Worm (Caenorhabditis elegans): ENCODE data around the gene F31E3.2.

The F31E3.2 gene

DNA sequence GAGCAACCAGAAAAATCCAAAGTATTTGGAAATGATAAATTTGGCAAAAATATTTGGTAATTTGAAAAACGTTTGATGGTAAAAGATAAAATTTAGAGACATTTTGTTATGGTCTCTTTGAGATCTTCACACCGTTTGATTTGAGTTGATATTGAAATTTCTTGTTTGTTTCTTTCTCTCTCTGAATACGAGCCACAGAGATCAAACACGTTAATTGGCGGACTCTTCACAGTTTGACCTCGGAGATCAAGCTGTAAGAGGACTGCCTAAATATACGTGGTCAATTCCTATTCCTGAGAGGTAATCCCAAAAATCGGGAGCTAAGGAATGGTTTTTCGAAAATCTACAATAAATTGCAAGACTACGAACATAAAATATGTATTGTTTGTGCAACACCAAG, 5.1 kb upstream of the F31E3.2 start:
- no peak for TF ChIP-seq ama-1 (optimal IDR thresholded peaks at IDR 0.05)
- TF ChIP-seq pqm-1 (tag; optimal IDR thresholded peaks at IDR 0.05): no peak
- no peak for TF ChIP-seq nhr-11 (tag; optimal IDR thresholded peaks at IDR 0.05)
- TF ChIP-seq elt-1 (tag; optimal IDR thresholded peaks at IDR 0.05): no peak
- no peak for TF ChIP-seq nhr-23 (tag; optimal IDR thresholded peaks at IDR 0.05)
- no peak for TF ChIP-seq nhr-28 (tag; optimal IDR thresholded peaks at IDR 0.05)
- no peak for TF ChIP-seq unc-39 (tag; optimal IDR thresholded peaks at IDR 0.05)
- no peak for TF ChIP-seq tbx-2 (tag; optimal IDR thresholded peaks at IDR 0.05)
- TF ChIP-seq daf-12 (tag; optimal IDR thresholded peaks at IDR 0.05): no peak
- no peak for TF ChIP-seq jun-1 (tag; optimal IDR thresholded peaks at IDR 0.05)
- no peak for TF ChIP-seq elt-3 (tag; optimal IDR thresholded peaks at IDR 0.05)
- no peak for TF ChIP-seq nhr-76 (tag; optimal IDR thresholded peaks at IDR 0.05)
- TF ChIP-seq unc-62 (GFP tag; optimal IDR thresholded peaks at IDR 0.05): no peak
- TF ChIP-seq ztf-4 (tag; optimal IDR thresholded peaks at IDR 0.05): no peak
- no peak for TF ChIP-seq ceh-9 (tag; optimal IDR thresholded peaks at IDR 0.05)
- no peak for TF ChIP-seq elt-2 (tag; optimal IDR thresholded peaks at IDR 0.05)
- TF ChIP-seq nhr-12 (tag; optimal IDR thresholded peaks at IDR 0.05): no peak
- TF ChIP-seq sea-2 (GFP tag; optimal IDR thresholded peaks at IDR 0.05): no peak

DNA sequence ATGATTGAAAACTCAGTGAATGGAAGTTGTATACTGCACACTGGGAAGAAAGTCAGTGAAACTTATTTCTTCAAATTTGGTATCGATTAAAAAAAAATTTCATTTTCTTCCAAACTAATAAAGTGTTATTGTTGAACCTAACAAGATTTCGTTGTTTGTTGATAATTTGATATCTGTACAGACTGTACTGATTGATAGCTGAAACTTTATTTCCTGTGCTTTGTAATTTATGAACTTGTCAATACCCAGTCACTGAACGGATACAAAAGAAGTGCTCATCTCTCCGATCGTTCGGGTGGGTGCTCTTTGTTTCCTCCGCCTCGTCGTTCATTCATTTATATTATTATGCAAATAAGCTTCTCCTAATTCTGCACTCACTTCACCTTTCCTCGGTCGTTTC, 4.7 kb upstream of the F31E3.2 start, which contains the start of gene F31E3.12:
F31E3.12 (plus strand) TSS at position 301 of the 400 bp plus-strand sequence.
- TF ChIP-seq fkh-10 (GFP tag; optimal IDR thresholded peaks at IDR 0.05) (no peak), egl-27 (tag; optimal IDR thresholded peaks at IDR 0.05) (no peak), pha-4 (tag; optimal IDR thresholded peaks at IDR 0.05) (no peak)

DNA sequence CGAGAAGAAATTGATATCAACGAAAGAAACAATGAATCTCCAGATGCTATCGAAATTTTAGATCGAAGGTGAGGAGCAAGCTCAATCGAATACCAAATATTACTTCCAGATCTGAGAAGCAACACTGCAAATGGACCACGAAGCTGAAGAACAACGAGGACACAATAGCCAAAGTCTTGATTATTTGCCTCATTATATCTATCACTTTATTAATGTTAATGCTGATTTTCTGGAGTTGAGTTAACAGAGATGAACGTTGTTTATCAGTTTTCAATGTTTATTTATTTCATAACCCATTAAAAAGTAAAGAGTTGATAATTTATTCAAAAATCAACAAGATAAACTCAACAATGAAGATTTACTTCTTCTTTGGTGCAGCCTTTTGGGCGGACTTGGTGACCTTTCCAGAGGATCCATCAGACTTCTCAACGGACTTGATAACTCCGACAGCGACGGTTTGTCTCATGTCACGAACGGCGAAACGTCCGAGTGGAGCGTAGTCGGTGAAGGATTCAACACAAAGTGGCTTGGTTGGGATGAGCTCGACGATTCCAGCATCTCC, 3.9 kb upstream of the F31E3.2 start:
- TF ChIP-seq elt-2 (tag; optimal IDR thresholded peaks at IDR 0.05) (peak; percentile 9), ZK546.5 (tag; optimal IDR thresholded peaks at IDR 0.05) (no peak), ama-1 (optimal IDR thresholded peaks at IDR 0.05) (peak; percentile 89), sea-2 (GFP tag; optimal IDR thresholded peaks at IDR 0.05) (no peak), skn-1 (tag; optimal IDR thresholded peaks at IDR 0.05) (no peak)

DNA sequence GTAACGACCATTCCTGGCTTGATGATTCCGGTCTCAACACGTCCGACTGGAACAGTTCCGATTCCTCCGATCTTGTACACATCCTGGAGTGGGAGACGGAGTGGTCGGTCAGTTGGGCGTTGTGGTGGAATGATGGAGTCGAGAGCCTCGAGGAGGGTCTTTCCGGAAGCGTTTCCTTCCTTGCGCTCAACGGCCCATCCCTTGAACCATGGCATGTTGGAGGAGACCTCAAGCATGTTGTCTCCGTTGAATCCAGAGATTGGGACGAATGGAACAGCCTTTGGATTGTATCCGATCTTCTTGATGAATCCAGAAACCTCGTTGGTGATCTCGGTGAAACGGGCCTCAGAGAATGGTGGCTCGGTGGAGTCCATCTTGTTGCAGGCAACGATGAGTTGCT, 3.0 kb upstream of the F31E3.2 start:
- TF ChIP-seq nhr-77 (tag; optimal IDR thresholded peaks at IDR 0.05) (no peak), pqm-1 (tag; optimal IDR thresholded peaks at IDR 0.05) (no peak), fkh-2 (tag; optimal IDR thresholded peaks at IDR 0.05) (no peak), nhr-237 (tag; optimal IDR thresholded peaks at IDR 0.05) (no peak), lin-39 (tag; optimal IDR thresholded peaks at IDR 0.05) (no peak), elt-1 (tag; optimal IDR thresholded peaks at IDR 0.05) (no peak), ztf-11 (tag; optimal IDR thresholded peaks at IDR 0.05) (no peak), zag-1 (tag; optimal IDR thresholded peaks at IDR 0.05) (no peak), hmg-11 (tag; optimal IDR thresholded peaks at IDR 0.05) (no peak)

DNA sequence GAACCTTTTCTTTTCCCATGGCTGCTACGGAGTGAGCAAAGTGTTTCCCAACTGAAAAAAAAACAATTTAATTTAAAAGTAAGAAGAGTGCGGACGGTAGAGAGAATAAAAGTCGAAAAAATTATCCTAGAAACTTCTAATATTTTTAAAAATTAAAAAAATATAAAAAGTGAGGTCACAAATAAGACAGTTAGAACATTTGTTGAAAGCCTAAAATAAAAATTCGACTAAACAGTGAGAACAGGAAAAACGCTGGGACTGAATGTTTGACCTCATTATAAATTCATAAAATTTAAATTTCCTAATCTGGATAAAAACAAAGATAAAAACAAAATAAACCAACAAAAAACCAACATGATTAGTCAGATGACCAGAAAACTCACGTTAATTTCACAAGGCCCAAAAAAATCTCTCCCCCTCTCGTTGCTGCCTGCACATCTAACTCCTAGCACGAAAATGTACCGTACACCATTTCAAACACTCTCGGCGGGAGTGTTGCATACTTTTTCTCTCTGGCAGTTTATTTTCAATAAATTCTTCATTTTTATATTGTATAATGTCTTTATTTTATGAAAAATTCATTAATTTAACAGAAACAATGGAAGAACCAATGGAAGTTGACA, 2.0 kb upstream of the F31E3.2 start, which contains the start of the genes eef-1A.1 and rfc-4:
eef-1A.1 (minus strand) TSS at position 51 of the 623 bp plus-strand sequence.
rfc-4 (plus strand) TSS at position 592 of the 623 bp plus-strand sequence.
- TF ChIP-seq jun-1 (tag; optimal IDR thresholded peaks at IDR 0.05) (peak; percentile 93), nhr-11 (tag; optimal IDR thresholded peaks at IDR 0.05) (peak; percentile 88), snpc-4 (tag; optimal IDR thresholded peaks at IDR 0.05) (peak; percentile 91), nhr-12 (tag; optimal IDR thresholded peaks at IDR 0.05) (no peak), nhr-76 (tag; optimal IDR thresholded peaks at IDR 0.05) (peak; percentile 41), skn-1 (tag; optimal IDR thresholded peaks at IDR 0.05) (peak; percentile 94), ztf-11 (tag; optimal IDR thresholded peaks at IDR 0.05) (no peak), pqm-1 (tag; optimal IDR thresholded peaks at IDR 0.05) (peak; percentile 96), ztf-4 (tag; optimal IDR thresholded peaks at IDR 0.05) (peak; percentile 60), lin-39 (tag; optimal IDR thresholded peaks at IDR 0.05) (peak; percentile 98), pha-4 (tag; optimal IDR thresholded peaks at IDR 0.05) (peak; percentile 100), lin-15B (tag; optimal IDR thresholded peaks at IDR 0.05) (peak; percentile 99), ceh-16 (tag; optimal IDR thresholded peaks at IDR 0.05) (peak; percentile 59), unc-39 (tag; optimal IDR thresholded peaks at IDR 0.05) (no peak), ZK546.5 (tag; optimal IDR thresholded peaks at IDR 0.05) (peak; percentile 97), egl-27 (tag; optimal IDR thresholded peaks at IDR 0.05) (peak; percentile 36), nhr-43 (tag; optimal IDR thresholded peaks at IDR 0.05; ENCODE audit: poor library complexity, severe bottlenecking) (peak; percentile 86), mdl-1 (tag; optimal IDR thresholded peaks at IDR 0.05) (peak; percentile 21), elt-2 (tag; optimal IDR thresholded peaks at IDR 0.05) (peak; percentile 82), eor-1 (tag; optimal IDR thresholded peaks at IDR 0.05) (no peak), nhr-23 (tag; optimal IDR thresholded peaks at IDR 0.05) (peak; percentile 99), zag-1 (tag; optimal IDR thresholded peaks at IDR 0.05) (no peak), ceh-28 (tag; optimal IDR thresholded peaks at IDR 0.05) (peak; percentile 77), nhr-28 (tag; optimal IDR thresholded peaks at IDR 0.05) (no peak), ama-1 (optimal IDR thresholded peaks at IDR 0.05) (peak; percentile 79), unc-62 (GFP tag; optimal IDR thresholded peaks at IDR 0.05) (peak; percentile 47), elt-1 (tag; optimal IDR thresholded peaks at IDR 0.05) (peak; percentile 70), fos-1 (tag; optimal IDR thresholded peaks at IDR 0.05) (peak; percentile 51), tbx-2 (tag; optimal IDR thresholded peaks at IDR 0.05) (peak; percentile 71), lsy-12 (tag; optimal IDR thresholded peaks at IDR 0.05) (peak; percentile 95), daf-12 (tag; optimal IDR thresholded peaks at IDR 0.05) (no peak), mml-1 (tag; optimal IDR thresholded peaks at IDR 0.05) (no peak), ceh-82 (tag; optimal IDR thresholded peaks at IDR 0.05) (peak; percentile 72)
